Worm (Caenorhabditis elegans): ENCODE data around the gene Y22D7AL.1.

DNA sequence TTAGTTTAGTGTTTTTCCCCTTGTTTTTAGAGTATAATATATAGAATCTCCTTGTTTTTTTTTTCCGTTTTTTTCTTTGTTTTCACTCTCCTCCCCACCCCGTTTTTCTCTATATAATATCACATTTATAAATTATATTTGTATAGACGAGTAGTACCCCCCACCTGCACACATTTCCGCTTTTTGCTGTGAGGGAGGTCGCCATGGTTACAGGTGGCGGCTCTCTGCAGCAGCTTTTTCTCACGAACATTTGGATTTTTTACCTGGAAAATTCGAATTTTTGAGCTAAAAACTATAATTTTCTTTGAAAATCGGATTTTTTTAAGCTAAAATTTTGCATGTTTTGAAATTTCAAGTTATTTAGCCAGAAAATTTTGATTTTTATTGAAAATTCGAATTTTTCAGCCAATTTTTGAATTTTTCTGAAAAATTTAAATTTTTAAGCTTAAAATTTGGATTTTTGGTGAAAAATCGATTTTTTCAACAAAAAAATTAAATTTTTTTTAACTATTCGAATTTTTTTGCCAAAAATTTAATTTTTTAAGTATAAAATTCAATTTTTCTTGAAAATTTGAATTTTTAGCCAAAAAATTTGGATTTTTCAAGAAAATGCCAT is 26.5 kb upstream of the Y22D7AL.1 start:
- TF ChIP-seq him-1 (tag; optimal IDR thresholded peaks at IDR 0.05): no peak
- no peak for TF ChIP-seq dao-5 (tag; optimal IDR thresholded peaks at IDR 0.05)
- no peak for TF ChIP-seq W03F9.2 (tag; optimal IDR thresholded peaks at IDR 0.05)
